Fruit fly (Drosophila melanogaster): ENCODE measurements around the gene CG12105.

The CG12105 gene

DNA sequence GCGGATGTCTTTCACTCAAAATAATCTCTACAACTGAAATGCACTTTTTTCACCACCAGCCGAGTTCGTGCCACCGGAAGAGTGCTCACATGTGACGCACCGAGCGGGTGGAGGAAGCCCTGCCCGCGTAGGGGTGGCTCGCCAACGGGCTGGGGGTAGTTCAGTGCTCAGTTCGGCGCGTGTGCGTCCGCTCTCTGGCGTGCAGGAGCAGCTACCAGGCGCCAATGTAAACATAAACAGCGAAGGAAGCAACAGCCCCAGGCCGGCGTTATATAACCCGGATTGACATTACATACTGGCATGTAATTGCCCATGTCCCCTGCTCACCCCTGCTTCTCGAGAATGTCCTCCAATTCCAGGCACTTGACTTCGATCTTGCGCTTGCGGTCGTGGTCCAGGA lies 48.6 kb upstream of the CG12105 start (continued):
- 0 out of 3 replicates have a peak, but pooled peaks have one; percentile 13 for TF ChIP-seq ci (GFP tag; IDR thresholded peaks at IDR 0.05)
- 0 out of 2 replicates have a peak, but pooled peaks have one; percentile 11 for TF ChIP-seq Bgb (GFP tag; IDR thresholded peaks at IDR 0.05; ENCODE audit: partially characterized antibody)
- peak; percentile 21 for TF ChIP-seq nerfin-1 (tag; optimal IDR thresholded peaks at IDR 0.05)
- 0 out of 4 replicates have a peak, but pooled peaks have one; percentile 53 for TF ChIP-seq chinmo (GFP tag; IDR thresholded peaks at IDR 0.05; ENCODE audit: partially characterized antibody)
- TF ChIP-seq CG18599 (GFP tag; optimal IDR thresholded peaks at IDR 0.05) = no peak
- TF ChIP-seq pita (GFP tag; optimal IDR thresholded peaks at IDR 0.05) = no peak

DNA sequence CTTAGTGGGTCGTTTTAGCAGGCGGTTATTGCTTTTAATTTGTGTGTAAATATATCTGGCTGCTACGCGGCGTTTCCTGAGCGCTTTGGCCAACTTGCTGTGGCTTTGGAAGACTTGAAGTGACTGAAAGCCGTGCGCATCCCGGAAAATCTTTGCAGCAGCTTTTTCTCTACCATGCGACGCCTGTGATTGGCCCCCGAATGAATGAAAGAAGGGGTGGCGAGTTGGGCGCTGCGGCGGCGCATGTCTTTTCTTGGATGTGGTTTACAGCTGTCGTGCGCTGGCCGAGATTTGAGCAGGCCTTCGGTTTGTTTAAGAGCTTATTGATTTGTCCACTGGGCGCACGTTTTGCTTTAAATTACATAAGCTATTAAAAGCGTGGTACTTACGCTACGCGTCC lies 47.9 kb upstream of the CG12105 start:
- TF ChIP-seq sug (tag; optimal IDR thresholded peaks at IDR 0.05) (no peak), nmo (GFP tag; optimal IDR thresholded peaks at IDR 0.05) (no peak), Sox102F (GFP tag; optimal IDR thresholded peaks at IDR 0.05) (no peak), Fer3 (tag; optimal IDR thresholded peaks at IDR 0.05) (no peak), tio (GFP tag; optimal IDR thresholded peaks at IDR 0.05) (no peak), Deaf1 (tag; optimal IDR thresholded peaks at IDR 0.05) (peak; percentile 68), org-1 (GFP tag; optimal IDR thresholded peaks at IDR 0.05) (no peak), pan (optimal IDR thresholded peaks at IDR 0.05) (no peak), pan (GFP tag; optimal IDR thresholded peaks at IDR 0.05 in 1 of 2, IDR thresholded peaks at IDR 0.05 in 1 of 2) (no peak), ranshi (GFP tag; IDR thresholded peaks at IDR 0.05) (no peak), gem (tag; optimal IDR thresholded peaks at IDR 0.05) (no peak), Hr78 (GFP tag; optimal IDR thresholded peaks at IDR 0.05) (no peak), CG5953 (GFP tag; IDR thresholded peaks at IDR 0.05) (no peak), az2 (GFP tag; optimal IDR thresholded peaks at IDR 0.05) (no peak), CG3407 (GFP tag; optimal IDR thresholded peaks at IDR 0.05) (no peak), onecut (GFP tag; IDR thresholded peaks at IDR 0.05) (peak; percentile 85), CG3281 (GFP tag; optimal IDR thresholded peaks at IDR 0.05) (no peak), CG11093 (GFP tag; IDR thresholded peaks at IDR 0.05) (no peak), CG15514 (GFP tag; optimal IDR thresholded peaks at IDR 0.05) (no peak), Aef1 (GFP tag; IDR thresholded peaks at IDR 0.05) (no peak), CG14710 (tag; optimal IDR thresholded peaks at IDR 0.05) (no peak), CG16815 (GFP tag; optimal IDR thresholded peaks at IDR 0.05) (no peak), CG34422 (GFP tag; IDR thresholded peaks at IDR 0.05) (no peak), CG32767 (GFP tag; IDR thresholded peaks at IDR 0.05) (peak; percentile 48; the same call in 1 of the 2 replicates), CG2875 (GFP tag; optimal IDR thresholded peaks at IDR 0.05) (no peak), Ets65A (GFP tag) (no peak), CG10147 (GFP tag; optimal IDR thresholded peaks at IDR 0.05) (no peak), MBD-R2 (GFP tag; IDR thresholded peaks at IDR 0.05) (peak; percentile 36), Nf-YB (GFP tag; optimal IDR thresholded peaks at IDR 0.05) (peak; percentile 81), Nf-YC (tag; optimal IDR thresholded peaks at IDR 0.05) (peak; percentile 89), zfh2 (GFP tag; optimal IDR thresholded peaks at IDR 0.05) (no peak), danr (GFP tag; IDR thresholded peaks at IDR 0.05) (no peak), C15 (GFP tag; IDR thresholded peaks at IDR 0.05) (no peak), ken (GFP tag; IDR thresholded peaks at IDR 0.05) (no peak), otp (GFP tag; IDR thresholded peaks at IDR 0.05) (no peak), CG12155 (GFP tag; optimal IDR thresholded peaks at IDR 0.05) (no peak), BtbVII (GFP tag; optimal IDR thresholded peaks at IDR 0.05) (no peak), Med (GFP tag) (peak; percentile 59), crp (GFP tag; optimal IDR thresholded peaks at IDR 0.05) (no peak), ewg (GFP tag; optimal IDR thresholded peaks at IDR 0.05) (peak; percentile 83), Mes4 (GFP tag; optimal IDR thresholded peaks at IDR 0.05) (no peak), toy (GFP tag; IDR thresholded peaks at IDR 0.05) (no peak), vnd (GFP tag; IDR thresholded peaks at IDR 0.05; ENCODE audit: partially characterized antibody) (no peak), CG2678 (tag; optimal IDR thresholded peaks at IDR 0.05) (no peak)
